Worm (Caenorhabditis elegans): Measurements from ENCODE around the gene col-80.

col-80 gene

ce11 chrII:10706901-10707300 is at the start of gene col-80:
Gene col-80, plus strand, starts transcription at chrII:10707201.
- TF ChIP-seq fos-1 (tag; optimal IDR thresholded peaks at IDR 0.05) = no peak
- TF ChIP-seq unc-62 (GFP tag; optimal IDR thresholded peaks at IDR 0.05 in 1 of 2) = peak in 1 of 2 experiments; percentile 41
- TF ChIP-seq unc-62 (tag; optimal IDR thresholded peaks at IDR 0.05) = no peak
- no peak for TF ChIP-seq Y48G9A.11 (GFP tag; IDR thresholded peaks at IDR 0.05)
- TF ChIP-seq F26F4.8 (GFP tag; conservative IDR thresholded peaks at IDR 0.05) = no peak
- TF ChIP-seq madf-5 (GFP tag; IDR thresholded peaks at IDR 0.05) = 0 out of 4 replicates have a peak, but pooled peaks of 1 of the 2 experiments have one; percentile 49
- no peak for TF ChIP-seq set-16 (GFP tag; IDR thresholded peaks at IDR 0.05)
- no peak for TF ChIP-seq nhr-48 (tag; optimal IDR thresholded peaks at IDR 0.05)
- no peak for TF ChIP-seq nhr-28 (tag; optimal IDR thresholded peaks at IDR 0.05)
- TF ChIP-seq egl-43 (GFP tag; IDR thresholded peaks at IDR 0.05) = no peak
- 0 out of 2 replicates have a peak, but pooled peaks have one; percentile 17 for TF ChIP-seq dmd-6 (GFP tag; IDR thresholded peaks at IDR 0.05)

- TF ChIP-seq lin-38 (GFP tag; IDR thresholded peaks at IDR 0.05) (peak; percentile 69), egl-43 (GFP tag; IDR thresholded peaks at IDR 0.05) (peak; percentile 41; the same call in 1 of the 2 replicates), unc-62 (GFP tag; optimal IDR thresholded peaks at IDR 0.05 in 1 of 2) (peak in 1 of 2 experiments; percentile 3), unc-62 (tag; optimal IDR thresholded peaks at IDR 0.05) (no peak), Y48G9A.11 (GFP tag; IDR thresholded peaks at IDR 0.05) (peak; percentile 40), nhr-42 (GFP tag; IDR thresholded peaks at IDR 0.05) (peak; percentile 49; the same call in 1 of the 2 replicates), ama-1 (optimal IDR thresholded peaks at IDR 0.05) (peak; percentile 58), T26A8.4 (GFP tag; IDR thresholded peaks at IDR 0.05) (peak; percentile 16; the same call in 1 of the 2 replicates), dmd-6 (GFP tag; IDR thresholded peaks at IDR 0.05) (peak; percentile 44), set-16 (GFP tag; IDR thresholded peaks at IDR 0.05) (peak; percentile 17; the same call in 1 of the 2 replicates), snpc-1.2 (GFP tag; IDR thresholded peaks at IDR 0.05) (peak; percentile 15; the same call in 1 of the 2 replicates), F26F4.8 (GFP tag; conservative IDR thresholded peaks at IDR 0.05) (0 out of 2 replicates have a peak, but pooled peaks have one; percentile 40), hlh-11 (tag; optimal IDR thresholded peaks at IDR 0.05) (peak; percentile 21), pqm-1 (tag; optimal IDR thresholded peaks at IDR 0.05) (peak; percentile 14), daf-16 (GFP tag; optimal IDR thresholded peaks at IDR 0.05) (no peak), daf-16 (tag; optimal IDR thresholded peaks at IDR 0.05) (peak; percentile 36), nhr-111 (GFP tag; optimal IDR thresholded peaks at IDR 0.05) (peak; percentile 41), php-3 (GFP tag; IDR thresholded peaks at IDR 0.05) (peak; percentile 51; the same call in 1 of the 2 replicates), lim-7 (GFP tag; IDR thresholded peaks at IDR 0.05) (peak; percentile 50; the same call in 1 of the 2 replicates), tra-1 (GFP tag; IDR thresholded peaks at IDR 0.05) (peak; percentile 62; the same call in 1 of the 2 replicates), mxl-3 (GFP tag; optimal IDR thresholded peaks at IDR 0.05) (peak; percentile 25), ZK337.2 (GFP tag; IDR thresholded peaks at IDR 0.05) (no peak), T20F7.1 (GFP tag; optimal IDR thresholded peaks at IDR 0.05) (no peak), mes-2 (tag; optimal IDR thresholded peaks at IDR 0.05; ENCODE audit: poor library complexity, severe bottlenecking) (peak; percentile 57), lin-15B (tag; optimal IDR thresholded peaks at IDR 0.05) (no peak), zfp-3 (GFP tag; conservative IDR thresholded peaks at IDR 0.05) (no peak), ctbp-1 (GFP tag; IDR thresholded peaks at IDR 0.05) (0 out of 2 replicates have a peak, but pooled peaks have one; percentile 29), Y5F2A.4 (GFP tag; optimal IDR thresholded peaks at IDR 0.05) (peak; percentile 20), nhr-28 (tag; optimal IDR thresholded peaks at IDR 0.05) (peak; percentile 65), nhr-25 (tag; optimal IDR thresholded peaks at IDR 0.05; ENCODE audit: borderline replicate concordance, insufficient read depth) (no peak), fos-1 (tag; optimal IDR thresholded peaks at IDR 0.05) (no peak), aha-1 (tag) (no peak)
These were observed 49.3 kb upstream of the col-80 start, which contains the start of gene lact-3 for ce11 chrII:10657632-10658108. Gene lact-3, minus strand, starts transcription at chrII:10657682.

ce11 chrII:10658576-10659256 is 48.3 kb upstream of the col-80 start, which contains the start of the genes snu-13 and rsp-7:
Gene snu-13, minus strand, starts transcription at chrII:10658626.
Gene rsp-7, plus strand, starts transcription at chrII:10659206.
- TF ChIP-seq tra-1 (GFP tag; IDR thresholded peaks at IDR 0.05) = no peak
- TF ChIP-seq Y5F2A.4 (GFP tag; optimal IDR thresholded peaks at IDR 0.05) = no peak
- TF ChIP-seq ceh-82 (tag; optimal IDR thresholded peaks at IDR 0.05) = no peak
- TF ChIP-seq mes-2 (tag; optimal IDR thresholded peaks at IDR 0.05; ENCODE audit: poor library complexity, severe bottlenecking) = peak; percentile 88
- no peak for TF ChIP-seq nhr-237 (tag; optimal IDR thresholded peaks at IDR 0.05)
- TF ChIP-seq ceh-62 (tag; optimal IDR thresholded peaks at IDR 0.05) = no peak
- no peak for TF ChIP-seq ztf-7 (tag; optimal IDR thresholded peaks at IDR 0.05)
- TF ChIP-seq ceh-32 (tag; optimal IDR thresholded peaks at IDR 0.05; ENCODE audit: poor library complexity) = no peak
- TF ChIP-seq snpc-4 (tag; optimal IDR thresholded peaks at IDR 0.05) = no peak
- no peak for TF ChIP-seq ces-1 (GFP tag; optimal IDR thresholded peaks at IDR 0.05)
- peak; percentile 60 for TF ChIP-seq nhr-25 (tag; optimal IDR thresholded peaks at IDR 0.05; ENCODE audit: borderline replicate concordance, insufficient read depth)
- TF ChIP-seq sdz-12 (GFP tag; optimal IDR thresholded peaks at IDR 0.05) = no peak
- peak; percentile 25 for TF ChIP-seq rbr-2 (tag; optimal IDR thresholded peaks at IDR 0.05)
- no peak for TF ChIP-seq nhr-42 (GFP tag; IDR thresholded peaks at IDR 0.05)
- no peak for TF ChIP-seq Y75B8A.6 (GFP tag; IDR thresholded peaks at IDR 0.05)
- no peak for TF ChIP-seq ceh-44 (GFP tag; IDR thresholded peaks at IDR 0.05)
- no peak for TF ChIP-seq ZK337.2 (GFP tag; IDR thresholded peaks at IDR 0.05)
